Fruit fly (Drosophila melanogaster): ENCODE data around the gene Ppcs.

DNA sequence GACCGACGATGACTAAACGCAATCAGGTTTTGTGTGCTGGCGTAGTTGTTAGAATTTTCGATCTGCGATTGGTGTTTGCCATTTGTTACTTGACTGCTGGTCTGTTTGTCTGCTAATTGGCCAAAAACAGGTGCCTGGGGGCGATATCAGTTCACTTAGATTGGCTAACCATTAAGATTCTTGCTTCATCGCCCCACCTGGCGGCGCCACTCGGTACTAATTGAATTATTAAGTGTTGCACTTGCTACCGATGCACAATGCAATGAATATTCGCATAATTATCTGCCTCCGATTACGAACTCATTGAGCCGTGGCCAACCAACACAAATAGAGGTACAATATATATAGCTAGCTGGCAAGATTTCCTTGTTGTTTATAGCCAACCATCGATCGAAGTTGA is 44.5 kb downstream of the Ppcs start:
- TF ChIP-seq psq (optimal IDR thresholded peaks at IDR 0.05): no peak
- no peak for TF ChIP-seq insv (optimal IDR thresholded peaks at IDR 0.05)
- TF ChIP-seq Sin3A (optimal IDR thresholded peaks at IDR 0.05): no peak
- TF ChIP-seq Myc (optimal IDR thresholded peaks at IDR 0.05): no peak
- no peak for TF ChIP-seq h (optimal IDR thresholded peaks at IDR 0.05)
